Worm (Caenorhabditis elegans): ENCODE results near the gene F28A10.4.

The F28A10.4 gene

DNA sequence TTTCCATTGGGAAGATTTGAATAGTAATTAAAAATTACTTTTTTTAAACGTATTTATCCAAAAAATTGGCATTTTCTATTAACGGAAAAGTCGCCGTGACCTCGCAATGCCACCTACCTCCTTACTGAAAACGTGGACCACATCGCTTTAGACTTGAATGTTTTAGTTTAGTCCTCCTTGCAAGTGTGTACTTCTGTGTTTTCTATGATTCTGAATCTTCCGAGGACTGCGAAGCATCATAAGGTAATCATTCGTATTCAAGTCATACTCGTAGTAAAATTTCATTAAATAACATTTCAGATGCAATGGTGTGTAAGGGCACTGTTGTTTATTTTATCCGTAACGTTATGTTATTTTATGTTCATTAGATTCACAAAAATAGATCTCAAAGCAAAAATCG is 35.6 kb upstream of the F28A10.4 start, which contains the start of gene F46F5.11:
F46F5.11 (plus strand) TSS at position 301 of the 400 bp plus-strand sequence.
- TF ChIP-seq dmd-4 (tag; optimal IDR thresholded peaks at IDR 0.05), result no peak
- no peak for TF ChIP-seq lin-39 (tag; optimal IDR thresholded peaks at IDR 0.05)
- TF ChIP-seq elt-1 (tag; optimal IDR thresholded peaks at IDR 0.05), result no peak
- TF ChIP-seq egl-27 (tag; optimal IDR thresholded peaks at IDR 0.05), result no peak
- TF ChIP-seq nhr-77 (tag; optimal IDR thresholded peaks at IDR 0.05), result no peak
- TF ChIP-seq nhr-21 (tag; optimal IDR thresholded peaks at IDR 0.05), result no peak
- TF ChIP-seq nhr-129 (tag; optimal IDR thresholded peaks at IDR 0.05), result no peak
- TF ChIP-seq snpc-4 (tag; optimal IDR thresholded peaks at IDR 0.05), result no peak

DNA sequence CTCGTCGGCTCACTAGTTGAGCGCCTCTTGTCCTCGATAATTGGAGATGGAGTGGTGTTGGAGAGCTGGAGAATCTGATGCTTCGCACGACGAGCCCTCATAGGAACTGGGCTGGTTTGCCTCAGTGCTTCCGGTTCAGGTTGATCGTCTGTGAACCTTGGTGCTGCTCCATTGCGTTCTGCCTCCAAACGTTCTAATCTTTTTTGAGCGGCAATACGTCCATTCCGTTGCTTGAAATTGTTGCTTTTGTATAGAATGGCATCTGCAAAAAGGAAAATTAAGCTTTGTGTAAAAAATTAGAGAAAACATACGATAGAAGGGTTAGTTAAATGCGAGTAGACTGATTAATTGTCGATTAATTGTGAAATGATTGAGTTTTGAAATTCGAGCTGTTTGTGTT is 31.2 kb upstream of the F28A10.4 start, which contains the start of gene F46F5.5:
F46F5.5 (minus strand) TSS at position 101 of the 400 bp plus-strand sequence.
- TF ChIP-seq lsy-2 (tag; optimal IDR thresholded peaks at IDR 0.05) (no peak), lin-11 (tag; optimal IDR thresholded peaks at IDR 0.05) (no peak), ztf-1 (GFP tag; conservative IDR thresholded peaks at IDR 0.05) (no peak), egl-27 (tag; optimal IDR thresholded peaks at IDR 0.05) (no peak), sem-4 (tag; optimal IDR thresholded peaks at IDR 0.05) (no peak), blmp-1 (tag; optimal IDR thresholded peaks at IDR 0.05; ENCODE audit: insufficient read depth) (no peak), nhr-10 (tag; optimal IDR thresholded peaks at IDR 0.05) (no peak), sma-3 (GFP tag; optimal IDR thresholded peaks at IDR 0.05) (no peak), mab-5 (tag; optimal IDR thresholded peaks at IDR 0.05) (no peak), R02D3.7 (tag; optimal IDR thresholded peaks at IDR 0.05) (no peak), nhr-129 (tag; optimal IDR thresholded peaks at IDR 0.05) (no peak), ceh-16 (tag; optimal IDR thresholded peaks at IDR 0.05) (no peak), aly-2 (tag; optimal IDR thresholded peaks at IDR 0.05) (no peak), unc-39 (tag; optimal IDR thresholded peaks at IDR 0.05) (no peak), F13H6.1 (tag; optimal IDR thresholded peaks at IDR 0.05) (no peak), nhr-12 (tag; optimal IDR thresholded peaks at IDR 0.05) (no peak)

DNA sequence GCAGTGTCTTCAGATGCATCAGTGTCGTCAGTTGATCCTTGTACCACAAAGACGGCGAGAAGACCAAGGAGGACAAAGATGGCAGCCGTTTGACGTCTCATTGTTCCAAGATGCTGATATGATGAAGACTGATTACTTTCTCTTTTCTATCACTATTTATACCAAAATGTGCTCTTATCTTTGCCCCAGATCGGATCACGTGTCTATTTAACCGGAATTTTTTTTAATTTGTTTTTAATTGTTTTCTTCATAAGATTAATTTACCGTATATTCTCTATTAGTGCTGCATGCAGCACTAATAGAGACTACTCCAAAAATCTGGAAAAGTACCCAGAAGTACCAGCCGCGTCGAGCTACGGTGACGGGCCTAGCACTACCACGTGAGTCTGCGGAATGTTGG is 29.3 kb upstream of the F28A10.4 start, which contains the start of gene msrp-3:
msrp-3 (minus strand) TSS at position 101 of the 400 bp plus-strand sequence.
- TF ChIP-seq sma-9 (GFP tag; optimal IDR thresholded peaks at IDR 0.05) (no peak), sma-9 (tag; optimal IDR thresholded peaks at IDR 0.05) (no peak), blmp-1 (tag; optimal IDR thresholded peaks at IDR 0.05; ENCODE audit: insufficient read depth) (no peak), F13H6.1 (tag; optimal IDR thresholded peaks at IDR 0.05) (no peak), nhr-12 (tag; optimal IDR thresholded peaks at IDR 0.05) (no peak), ceh-82 (tag; optimal IDR thresholded peaks at IDR 0.05) (no peak), aly-2 (tag; optimal IDR thresholded peaks at IDR 0.05) (no peak), nhr-10 (tag; optimal IDR thresholded peaks at IDR 0.05) (no peak), Y55F3AM.14 (GFP tag; optimal IDR thresholded peaks at IDR 0.05) (no peak), alr-1 (tag; optimal IDR thresholded peaks at IDR 0.05) (no peak), gmeb-1 (tag; optimal IDR thresholded peaks at IDR 0.05) (no peak), mbf-1 (tag; optimal IDR thresholded peaks at IDR 0.05) (no peak), ztf-11 (tag; optimal IDR thresholded peaks at IDR 0.05) (no peak), ZK546.5 (tag; optimal IDR thresholded peaks at IDR 0.05) (no peak), ztf-1 (GFP tag; conservative IDR thresholded peaks at IDR 0.05) (no peak), unc-62 (GFP tag; optimal IDR thresholded peaks at IDR 0.05) (no peak), nhr-237 (tag; optimal IDR thresholded peaks at IDR 0.05) (no peak), ztf-4 (tag; optimal IDR thresholded peaks at IDR 0.05) (no peak)

DNA sequence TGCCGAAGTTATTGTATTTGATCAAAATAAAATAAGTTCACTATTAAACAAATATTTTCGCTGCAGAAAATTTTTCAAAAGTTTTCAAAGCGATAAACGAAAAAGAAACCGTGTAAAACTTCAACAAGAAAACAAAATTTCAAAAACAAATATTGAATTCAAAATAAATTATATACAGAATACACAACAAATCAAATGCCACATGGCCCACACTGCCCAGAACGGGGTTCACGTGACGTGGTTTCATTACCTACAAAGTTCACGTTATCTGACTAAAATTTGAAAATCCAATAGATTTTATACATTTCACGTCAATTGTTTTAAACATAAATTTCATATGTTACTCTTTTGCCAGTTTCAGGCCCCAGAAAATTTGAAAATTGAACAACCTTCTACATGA is 23.6 kb upstream of the F28A10.4 start, which contains the start of gene F46F5.7:
F46F5.7 (minus strand) TSS at position 101 of the 400 bp plus-strand sequence.
- TF ChIP-seq F13H6.1 (tag; optimal IDR thresholded peaks at IDR 0.05) (no peak), fos-1 (tag; optimal IDR thresholded peaks at IDR 0.05) (no peak), lsy-2 (tag; optimal IDR thresholded peaks at IDR 0.05) (no peak)

DNA sequence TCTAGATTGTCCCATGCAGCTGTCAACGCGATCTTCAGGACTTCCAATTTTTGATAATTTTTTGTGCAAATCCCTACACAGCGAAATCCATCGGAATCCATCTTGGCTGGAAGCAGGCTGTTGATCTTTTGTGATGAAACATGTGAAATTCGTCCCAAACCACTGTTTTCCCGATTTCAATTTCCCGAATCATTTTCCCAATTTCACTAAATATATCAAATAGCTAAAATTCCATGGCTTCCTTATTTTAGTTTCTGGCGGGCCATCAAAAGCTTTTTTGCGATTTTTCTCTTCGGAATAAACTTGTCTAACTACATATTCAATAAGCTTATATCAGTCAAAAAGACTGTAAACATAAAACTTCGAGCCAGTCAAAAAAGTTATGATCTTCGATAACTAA is 22.6 kb upstream of the F28A10.4 start, which contains the start of gene F46F5.8:
F46F5.8 (minus strand) TSS at position 101 of the 400 bp plus-strand sequence.
- TF ChIP-seq elt-1 (tag; optimal IDR thresholded peaks at IDR 0.05) (no peak), skn-1 (tag; optimal IDR thresholded peaks at IDR 0.05) (no peak), lin-11 (tag; optimal IDR thresholded peaks at IDR 0.05) (no peak)

Data from whole organism, L2 larva.